Fruit fly (Drosophila melanogaster) whole organism, embryonic: Measurements from ENCODE around the gene RapGAP1.

ENCODE experiments used
- Antp ChIP-seq: fragments of 200-800 bp; sonication (Bioruptor generic); optimal IDR thresholded peaks from 3 replicates; lab custom pipeline; 2016; ENCODE audit warnings: missing biosample characterization, missing genetic modification characterization
- Asciz ChIP-seq: fragments of 200-800 bp; sonication (Bioruptor generic); optimal IDR thresholded peaks from 2 replicates; lab custom pipeline; 2017; ENCODE audit warnings: missing biosample characterization, mild to moderate bottlenecking, missing genetic modification characterization, missing genetic modification reagents
- B-H2 ChIP-seq: fragments of 200-800 bp; sonication (Bioruptor generic); optimal IDR thresholded peaks from 2 replicates; lab custom pipeline; 2018; ENCODE audit warnings: missing biosample characterization, mild to moderate bottlenecking, missing genetic modification characterization
- Bdp1 ChIP-seq: fragments of 200-800 bp; sonication (Bioruptor generic); optimal IDR thresholded peaks from 3 replicates; lab custom pipeline; 2016; ENCODE audit warnings: missing biosample characterization, missing genetic modification characterization
- Bteb2 ChIP-seq: fragments of 200-800 bp; sonication (Bioruptor generic); optimal IDR thresholded peaks from 2 replicates; lab custom pipeline; 2016; ENCODE audit warnings: missing biosample characterization, missing genetic modification characterization
- CG10209 ChIP-seq: fragments of 200-800 bp; sonication (Bioruptor generic); optimal IDR thresholded peaks from 3 replicates; lab custom pipeline; 2017; ENCODE audit warnings: missing biosample characterization, mild to moderate bottlenecking, missing genetic modification characterization, missing genetic modification reagents
- CG10366 ChIP-seq: fragments of 200-800 bp; sonication (Bioruptor generic); IDR thresholded peaks from 2 replicates; pipeline ENCODE4 v1.3.6; 2022; ENCODE audit warnings: missing biosample characterization, missing genetic modification characterization
- CG10979 ChIP-seq: fragments of 200-800 bp; sonication (Bioruptor generic); optimal IDR thresholded peaks from 2 replicates; lab custom pipeline; 2018; ENCODE audit warnings: missing biosample characterization, mild to moderate bottlenecking, missing genetic modification characterization, moderate library complexity
- CG12071 ChIP-seq: fragments of 200-800 bp; sonication (Bioruptor generic); optimal IDR thresholded peaks from 3 replicates; lab custom pipeline; 2018; ENCODE audit warnings: missing biosample characterization, mild to moderate bottlenecking, missing genetic modification characterization
- CG12219 ChIP-seq: fragments of 200-800 bp; sonication (Bioruptor generic); optimal IDR thresholded peaks from 3 replicates; lab custom pipeline; 2018; ENCODE audit warnings: missing biosample characterization, mild to moderate bottlenecking, missing genetic modification characterization
- CG16779 ChIP-seq: fragments of 200-800 bp; sonication (Bioruptor generic); IDR thresholded peaks from 2 replicates; pipeline ENCODE4 v1.3.6; 2022; ENCODE audit warnings: missing biosample characterization, missing genetic modification characterization
- CG17186 ChIP-seq: fragments of 200-800 bp; sonication (Bioruptor generic); optimal IDR thresholded peaks from 3 replicates; lab custom pipeline; 2017; ENCODE audit warnings: missing biosample characterization, missing genetic modification reagents, missing genetic modification characterization
- CG2712 ChIP-seq: fragments of 200-800 bp; optimal IDR thresholded peaks from 3 replicates; lab custom pipeline; 2019; ENCODE audit warnings: missing biosample characterization, mild to moderate bottlenecking, missing genetic modification characterization, moderate library complexity
- CG30403 ChIP-seq: fragments of 200-800 bp; sonication (Bioruptor generic); optimal IDR thresholded peaks from 3 replicates; lab custom pipeline; 2016; ENCODE audit warnings: missing biosample characterization, missing genetic modification characterization
- CG31224 ChIP-seq: fragments of 200-800 bp; sonication (Bioruptor generic); IDR thresholded peaks from 2 replicates; pipeline ENCODE4 v1.3.6; 2022; ENCODE audit warnings: missing biosample characterization, missing genetic modification characterization
- CG3407 ChIP-seq: fragments of 200-800 bp; sonication (Bioruptor generic); optimal IDR thresholded peaks from 2 replicates; lab custom pipeline; 2018; ENCODE audit warnings: missing biosample characterization, mild to moderate bottlenecking, missing genetic modification characterization
- CG34224 ChIP-seq: fragments of 200-800 bp; sonication (Bioruptor generic); IDR thresholded peaks from 3 replicates; pipeline ENCODE4 v1.3.6; 2022; ENCODE audit warnings: missing biosample characterization, missing genetic modification characterization; ENCODE audit not compliant: partially characterized antibody
- CG6689 ChIP-seq: fragments of 200-800 bp; sonication (Bioruptor generic); IDR thresholded peaks from 2 replicates; pipeline ENCODE4 v1.3.6; 2022; ENCODE audit warnings: missing biosample characterization, missing genetic modification characterization
- CG7372 ChIP-seq: fragments of 200-800 bp; sonication (Bioruptor generic); IDR thresholded peaks from 2 replicates; pipeline ENCODE4 v1.3.6; 2022; ENCODE audit warnings: missing biosample characterization, missing genetic modification characterization
- CG7987 ChIP-seq: fragments of 200-800 bp; sonication (Bioruptor generic); optimal IDR thresholded peaks from 2 replicates; lab custom pipeline; 2018; ENCODE audit warnings: missing biosample characterization, mild to moderate bottlenecking, missing genetic modification characterization, moderate library complexity
- CG8924 ChIP-seq: fragments of 200-800 bp; optimal IDR thresholded peaks from 3 replicates; lab custom pipeline; 2019; ENCODE audit warnings: missing biosample characterization, mild to moderate bottlenecking, missing genetic modification characterization, moderate library complexity
- CG9609 ChIP-seq: fragments of 200-800 bp; sonication (Bioruptor generic); optimal IDR thresholded peaks from 3 replicates; lab custom pipeline; 2016; ENCODE audit warnings: missing biosample characterization, missing genetic modification characterization
- CoRest ChIP-seq: fragments of 200-800 bp; sonication (Bioruptor generic); optimal IDR thresholded peaks from 3 replicates; lab custom pipeline; 2018; ENCODE audit warnings: missing biosample characterization, mild to moderate bottlenecking, missing genetic modification characterization, moderate library complexity
- CrebB ChIP-seq: fragments of 200-800 bp; sonication (Bioruptor generic); optimal IDR thresholded peaks from 3 replicates; lab custom pipeline; 2018; ENCODE audit warnings: missing biosample characterization, mild to moderate bottlenecking, missing genetic modification characterization
- D19B ChIP-seq: fragments of 200-800 bp; sonication (Bioruptor generic); optimal IDR thresholded peaks from 2 replicates; lab custom pipeline; 2017; ENCODE audit warnings: missing biosample characterization, mild to moderate bottlenecking, missing genetic modification characterization
- Dll ChIP-seq: fragments of 200-800 bp; sonication (Bioruptor generic); IDR thresholded peaks from 4 replicates; pipeline ENCODE4 v1.3.6; 2022; ENCODE audit warnings: missing biosample characterization, missing genetic modification characterization; ENCODE audit not compliant: partially characterized antibody
- Elba2 ChIP-seq: fragments of 200-800 bp; sonication (Bioruptor generic); optimal IDR thresholded peaks from 3 replicates; lab custom pipeline; 2016; ENCODE audit warnings: missing biosample characterization, missing genetic modification characterization
- Hsf ChIP-seq: fragments of 200-800 bp; sonication (Bioruptor generic); optimal IDR thresholded peaks from 3 replicates; lab custom pipeline; 2016; ENCODE audit warnings: missing biosample characterization, missing genetic modification characterization
- Lpt ChIP-seq: fragments of >200 bp; optimal IDR thresholded peaks from 2 replicates; lab custom pipeline; 2018; ENCODE audit warnings: missing biosample characterization, missing genetic modification characterization
- Nf-YB ChIP-seq: fragments of 200-800 bp; sonication (Bioruptor generic); optimal IDR thresholded peaks from 3 replicates; lab custom pipeline; 2019; ENCODE audit warnings: missing biosample characterization, mild to moderate bottlenecking, missing genetic modification characterization, moderate library complexity
- Oaz ChIP-seq: fragments of 200-800 bp; sonication (Bioruptor generic); IDR thresholded peaks from 2 replicates; pipeline ENCODE4 v1.3.6; 2022; ENCODE audit warnings: missing biosample characterization, missing genetic modification characterization
- dan ChIP-seq: fragments of 200-800 bp; sonication (Bioruptor generic); IDR thresholded peaks from 2 replicates; pipeline ENCODE4 v1.3.6; 2022; ENCODE audit warnings: missing biosample characterization, missing genetic modification characterization
- dpn ChIP-seq, 2 experiments: fragments of 200-800 bp; sonication (Bioruptor generic); optimal IDR thresholded peaks; 3 replicates each; lab custom pipeline; 2016; ENCODE audit warnings: missing biosample characterization in 2 of 2, missing genetic modification characterization in 2 of 2
- gcm2 ChIP-seq: fragments of 200-800 bp; sonication (Bioruptor generic); optimal IDR thresholded peaks from 2 replicates; lab custom pipeline; 2016; ENCODE audit warnings: missing biosample characterization, missing genetic modification characterization
- grau ChIP-seq: fragments of 200-800 bp; optimal IDR thresholded peaks from 3 replicates; lab custom pipeline; 2019; ENCODE audit warnings: missing biosample characterization, mild to moderate bottlenecking, missing genetic modification characterization, moderate library complexity
- gsb-n ChIP-seq: fragments of 200-800 bp; sonication (Bioruptor generic); optimal IDR thresholded peaks from 3 replicates; lab custom pipeline; 2018; ENCODE audit warnings: missing biosample characterization, mild to moderate bottlenecking, missing genetic modification characterization
- kay ChIP-seq: fragments of 200-800 bp; sonication (Bioruptor generic); optimal IDR thresholded peaks from 2 replicates; lab custom pipeline; 2016; ENCODE audit warnings: missing biosample characterization, missing genetic modification characterization
- lmd ChIP-seq: fragments of 200-800 bp; sonication (Bioruptor generic); IDR thresholded peaks from 2 replicates; pipeline ENCODE4 v1.3.6; 2022; ENCODE audit warnings: missing biosample characterization, missing genetic modification characterization
- nau ChIP-seq: fragments of 200-800 bp; sonication (Bioruptor generic); optimal IDR thresholded peaks from 3 replicates; lab custom pipeline; 2017; ENCODE audit warnings: missing biosample characterization, mild to moderate bottlenecking, missing genetic modification characterization, missing genetic modification reagents
- oc ChIP-seq: fragments of 200-800 bp; sonication (Bioruptor generic); optimal IDR thresholded peaks from 2 replicates; lab custom pipeline; 2018; ENCODE audit warnings: missing biosample characterization, mild to moderate bottlenecking, missing genetic modification characterization, moderate library complexity
- pb ChIP-seq: fragments of 200-800 bp; sonication (Bioruptor generic); optimal IDR thresholded peaks from 3 replicates; lab custom pipeline; 2016; ENCODE audit warnings: missing biosample characterization, missing genetic modification characterization
- pho ChIP-seq: fragments of 200-800 bp; sonication (Bioruptor generic); optimal IDR thresholded peaks from 2 replicates; lab custom pipeline; 2016; ENCODE audit warnings: missing biosample characterization, missing genetic modification characterization
- pzg ChIP-seq: fragments of 200-800 bp; sonication (Bioruptor generic); optimal IDR thresholded peaks from 3 replicates; lab custom pipeline; 2018; ENCODE audit warnings: missing biosample characterization, mild to moderate bottlenecking, missing genetic modification characterization, moderate library complexity
- row ChIP-seq: fragments of 200-800 bp; sonication (Bioruptor generic); IDR thresholded peaks from 3 replicates; pipeline ENCODE4 v1.3.6; 2022; ENCODE audit warnings: missing biosample characterization, missing genetic modification characterization
- run ChIP-seq: fragments of 200-800 bp; sonication (Bioruptor generic); optimal IDR thresholded peaks from 3 replicates; lab custom pipeline; 2018; ENCODE audit warnings: missing biosample characterization, mild to moderate bottlenecking, missing genetic modification characterization
- seq ChIP-seq: fragments of 200-800 bp; sonication (Bioruptor generic); IDR thresholded peaks from 2 replicates; pipeline ENCODE4 v1.3.6; 2022; ENCODE audit warnings: missing biosample characterization, missing genetic modification characterization
- sug ChIP-seq: fragments of 200-800 bp; optimal IDR thresholded peaks from 2 replicates; lab custom pipeline; 2019; ENCODE audit warnings: missing biosample characterization, mild to moderate bottlenecking, missing genetic modification characterization, moderate library complexity
- ttk ChIP-seq: fragments of 200-800 bp; sonication (Bioruptor generic); IDR thresholded peaks from 2 replicates; pipeline ENCODE4 v2.1.2; 2022; ENCODE audit warnings: missing biosample characterization, missing genetic modification characterization
- tx ChIP-seq: fragments of 200-800 bp; sonication (Bioruptor generic); optimal IDR thresholded peaks from 2 replicates; lab custom pipeline; 2016; ENCODE audit warnings: missing biosample characterization, missing genetic modification characterization
- zen ChIP-seq: fragments of 200-800 bp; sonication (Bioruptor generic); optimal IDR thresholded peaks from 3 replicates; lab custom pipeline; 2018; ENCODE audit warnings: missing biosample characterization, mild to moderate bottlenecking, missing genetic modification characterization, moderate library complexity

RapGAP1 gene

dm6 chr2L:7532644-7533324 is 46.0 kb downstream of the RapGAP1 start:
- no peak for TF ChIP-seq CG34224 (GFP tag; lab: Robert Waterston, UW)
- TF ChIP-seq CG17186 (GFP tag; lab: Kevin White, UChicago), result no peak
- TF ChIP-seq Oaz (GFP tag; lab: Robert Waterston, UW), result no peak
- peak; percentile 45 for TF ChIP-seq Hsf (GFP tag; lab: Kevin White, UChicago)
- TF ChIP-seq oc (tag; lab: Kevin White, UChicago), result peak; percentile 49
- TF ChIP-seq lmd (GFP tag; lab: Robert Waterston, UW), result peak; percentile 21; the same call in 1 of the 2 replicates
- no peak for TF ChIP-seq CG12071 (GFP tag; lab: Kevin White, UChicago)
- peak; percentile 44 for TF ChIP-seq CG6689 (GFP tag; lab: Robert Waterston, UW)
- TF ChIP-seq CG8924, result peak; percentile 64
- TF ChIP-seq Lpt (GFP tag; lab: Kevin White, UChicago), result no peak
- peak; percentile 83 for TF ChIP-seq CG2712 (tag; lab: Kevin White, UChicago)
- peak; percentile 27 for TF ChIP-seq CG10209 (GFP tag; lab: Kevin White, UChicago)
- TF ChIP-seq CG16779 (GFP tag; lab: Robert Waterston, UW), result no peak
- no peak for TF ChIP-seq kay (GFP tag; lab: Kevin White, UChicago)
- no peak for TF ChIP-seq tx (GFP tag; lab: Kevin White, UChicago)
- peak; percentile 33 for TF ChIP-seq CG3407 (GFP tag; lab: Kevin White, UChicago)
- TF ChIP-seq CG7372 (GFP tag; lab: Robert Waterston, UW), result no peak
- TF ChIP-seq seq (GFP tag; lab: Robert Waterston, UW), result no peak
- peak; percentile 25 for TF ChIP-seq Nf-YB (GFP tag; lab: Kevin White, UChicago)
- peak; percentile 75 for TF ChIP-seq zen
- TF ChIP-seq CG10979, result peak; percentile 79
- TF ChIP-seq gsb-n (tag; lab: Kevin White, UChicago), result peak; percentile 32
- peak; percentile 58; the same call in 2 of the 3 replicates for TF ChIP-seq row (GFP tag; lab: Robert Waterston, UW)
- no peak for TF ChIP-seq sug (tag; lab: Kevin White, UChicago)
- TF ChIP-seq run (tag; lab: Kevin White, UChicago), result no peak
- TF ChIP-seq grau, result peak; percentile 49
- TF ChIP-seq pho (GFP tag; lab: Kevin White, UChicago), result no peak
- TF ChIP-seq Elba2 (GFP tag; lab: Kevin White, UChicago), result no peak
- TF ChIP-seq pb (GFP tag; lab: Kevin White, UChicago), result no peak
- TF ChIP-seq B-H2 (GFP tag; lab: Kevin White, UChicago), result no peak
- no peak for TF ChIP-seq gcm2 (GFP tag; lab: Kevin White, UChicago)
- no peak for TF ChIP-seq CG31224 (GFP tag; lab: Robert Waterston, UW)
- TF ChIP-seq Bdp1, result no peak
- TF ChIP-seq dpn (GFP tag; optimal IDR thresholded peaks at IDR 0.05; lab: Kevin White, UChicago), result no peak
- TF ChIP-seq pzg (GFP tag; lab: Kevin White, UChicago), result no peak
- no peak for TF ChIP-seq CrebB (tag; lab: Kevin White, UChicago)
- no peak for TF ChIP-seq Dll (GFP tag; lab: Robert Waterston, UW)
- TF ChIP-seq Antp (GFP tag; lab: Kevin White, UChicago), result no peak
- TF ChIP-seq CG30403 (GFP tag; lab: Kevin White, UChicago), result peak; percentile 34
- peak; percentile 34 for TF ChIP-seq CoRest
- TF ChIP-seq dan (GFP tag; lab: Robert Waterston, UW), result peak; percentile 22; the same call in 1 of the 2 replicates
- TF ChIP-seq D19B (GFP tag; lab: Kevin White, UChicago), result no peak
- no peak for TF ChIP-seq nau (GFP tag; lab: Kevin White, UChicago)
- no peak for TF ChIP-seq Bteb2
- TF ChIP-seq CG10366 (GFP tag; lab: Robert Waterston, UW), result no peak
- TF ChIP-seq CG7987 (GFP tag; lab: Kevin White, UChicago), result no peak
- no peak for TF ChIP-seq ttk (GFP tag; lab: Robert Waterston, UW)
- TF ChIP-seq CG12219, result no peak
- no peak for TF ChIP-seq CG9609
- peak; percentile 25 for TF ChIP-seq Asciz (GFP tag; lab: Kevin White, UChicago)
